Worm (Caenorhabditis elegans) whole organism, young adult: Measurements from ENCODE around the gene sql-1.

Experiments used
- F37B4.10 ChIP-seq: fragments of 200-800 bp; sonication (Bioruptor generic); IDR thresholded peaks from 2 replicates; pipeline ENCODE4 v1.3.6; 2022; ENCODE audit warnings: missing genetic modification characterization, missing compliant biosample characterization
- aptf-3 ChIP-seq: fragments of 200-800 bp; sonication (Bioruptor generic); IDR thresholded peaks from 2 replicates; pipeline ENCODE4 v1.3.6; 2022; ENCODE audit warnings: missing genetic modification characterization, missing compliant biosample characterization
- ceh-58 ChIP-seq: fragments of 200-800 bp; sonication (Bioruptor generic); IDR thresholded peaks from 2 replicates; pipeline ENCODE4 v1.3.6; 2022; ENCODE audit warnings: missing genetic modification characterization, missing compliant biosample characterization
- ceh-79 ChIP-seq: sonication (generic microtip); optimal IDR thresholded peaks from 2 replicates; lab custom pipeline; 2017; ENCODE audit warnings: mild to moderate bottlenecking, missing genetic modification characterization, missing compliant biosample characterization
- ets-4 ChIP-seq: fragments of 200-800 bp; sonication (Bioruptor generic); optimal IDR thresholded peaks from 2 replicates; lab custom pipeline; 2018; ENCODE audit warnings: mild to moderate bottlenecking, missing genetic modification characterization, missing compliant biosample characterization
- lin-26 ChIP-seq: fragments of 200-800 bp; sonication (Bioruptor generic); IDR thresholded peaks from 2 replicates; pipeline ENCODE4 v1.3.6; 2022; ENCODE audit warnings: missing genetic modification reagents, missing genetic modification characterization, missing compliant biosample characterization
- lsl-1 ChIP-seq: fragments of 200-800 bp; sonication (Bioruptor generic); optimal IDR thresholded peaks from 2 replicates; lab custom pipeline; 2018; ENCODE audit warnings: mild to moderate bottlenecking, missing genetic modification characterization, moderate library complexity, missing compliant biosample characterization
- nhr-120 ChIP-seq: fragments of 200-800 bp; sonication (Bioruptor generic); IDR thresholded peaks from 2 replicates; pipeline ENCODE4 v1.3.6; 2022; ENCODE audit warnings: missing genetic modification characterization, missing compliant biosample characterization
- nhr-90 ChIP-seq: sonication (generic microtip); optimal IDR thresholded peaks from 2 replicates; lab custom pipeline; 2016; ENCODE audit warnings: missing genotype, mild to moderate bottlenecking, missing genetic modification characterization, missing compliant biosample characterization
- pha-4 ChIP-seq: fragments of 150-350 bp; sonication (generic microtip); optimal IDR thresholded peaks from 2 replicates; lab custom pipeline; 2014; ENCODE audit warnings: missing biosample characterization, missing genetic modification reagents, missing genetic modification characterization
- unc-130 ChIP-seq: sonication (generic microtip); optimal IDR thresholded peaks from 2 replicates; lab custom pipeline; 2016; ENCODE audit warnings: missing genetic modification reagents, missing genetic modification characterization, missing compliant biosample characterization
- unc-62 ChIP-seq: fragments of 150-350 bp; optimal IDR thresholded peaks from 2 replicates; lab custom pipeline; 2014; ENCODE audit warnings: missing biosample characterization, missing genetic modification reagents, missing genetic modification characterization
- ztf-22 ChIP-seq: fragments of 200-800 bp; sonication (Bioruptor generic); optimal IDR thresholded peaks from 2 replicates; lab custom pipeline; 2018; ENCODE audit warnings: mild to moderate bottlenecking, missing genetic modification characterization, moderate library complexity, missing compliant biosample characterization
- ztf-26 ChIP-seq: sonication (generic microtip); optimal IDR thresholded peaks from 2 replicates; lab custom pipeline; 2017; ENCODE audit warnings: missing genetic modification characterization, missing compliant biosample characterization

DNA sequence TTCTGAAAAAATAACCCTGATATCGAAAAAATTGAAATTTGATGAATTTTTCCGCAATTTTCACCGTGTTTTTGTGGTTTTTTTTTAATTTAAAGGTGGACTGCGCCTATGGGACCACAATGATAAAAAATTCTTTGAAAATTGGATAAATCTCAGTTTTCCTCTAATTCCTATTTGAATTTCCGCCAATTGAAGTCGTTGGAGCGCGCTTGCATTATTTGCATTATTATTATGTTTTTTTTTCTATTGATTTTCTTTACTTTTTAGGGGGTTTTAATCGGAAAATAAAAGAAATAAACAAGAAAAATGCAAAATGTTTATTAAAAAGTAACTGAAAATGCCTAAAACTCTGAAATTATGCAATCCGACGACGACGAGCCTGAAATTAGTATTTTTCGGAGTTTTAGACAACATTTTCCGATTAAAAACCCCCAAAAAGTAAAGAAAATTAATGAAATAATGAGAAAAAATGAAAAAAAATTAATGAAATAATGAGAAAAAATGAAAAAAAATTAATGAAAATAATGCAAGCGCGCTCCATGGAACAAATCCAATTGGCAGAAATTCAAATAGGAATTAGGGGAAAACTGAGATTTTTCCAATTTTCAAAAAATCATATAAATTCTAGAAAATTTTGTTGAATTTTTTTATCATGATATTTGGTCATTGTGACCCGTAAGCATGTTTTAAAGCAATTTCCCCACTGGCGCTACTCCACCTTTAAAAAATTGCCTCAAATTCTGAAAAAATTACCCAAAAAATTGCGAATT is 43.5 kb upstream of the sql-1 start:
- TF ChIP-seq nhr-90 (tag; lab: Kevin White, UChicago) (no peak), ztf-22 (no peak), ceh-58 (GFP tag; lab: Robert Waterston, UW) (no peak), unc-62 (GFP tag; lab: Kevin White, UChicago) (no peak), aptf-3 (GFP tag; lab: Robert Waterston, UW) (no peak), F37B4.10 (GFP tag; lab: Robert Waterston, UW) (no peak), ceh-79 (tag; lab: Kevin White, UChicago) (no peak), ztf-26 (tag; lab: Kevin White, UChicago) (no peak), pha-4 (tag; lab: Kevin White, UChicago) (no peak), unc-130 (GFP tag; lab: Kevin White, UChicago) (no peak), lin-26 (GFP tag; lab: Robert Waterston, UW) (no peak), nhr-120 (GFP tag; lab: Robert Waterston, UW) (no peak), ets-4 (no peak), lsl-1 (GFP tag; lab: Kevin White, UChicago) (no peak)
